Worm (Caenorhabditis elegans) whole organism, young adult: ENCODE results near the gene vps-60.
"Not testable (repeated sequence)": the region's sequence is repeated elsewhere in the genome, so short reads cannot be mapped to it uniquely, and the experiment has no call there.

ENCODE experiments used
- akir-1 ChIP-seq: fragments of 200-800 bp; sonication (Bioruptor generic); optimal IDR thresholded peaks from 2 replicates; lab custom pipeline; 2018; ENCODE audit warnings: mild to moderate bottlenecking, missing genetic modification characterization, moderate library complexity, missing compliant biosample characterization
- ccch-3 ChIP-seq: fragments of 200-800 bp; sonication (Bioruptor generic); optimal IDR thresholded peaks from 2 replicates; lab custom pipeline; 2018; ENCODE audit warnings: mild to moderate bottlenecking, missing genetic modification characterization, missing compliant biosample characterization
- cebp-1 ChIP-seq, 2 experiments: fragments of 200-800 bp in 1 of 2; sonication (Bioruptor generic) in 1 of 2; sonication (generic microtip) in 1 of 2; IDR thresholded peaks in 1 of 2; optimal IDR thresholded peaks in 1 of 2; 2 replicates each; pipeline versions ENCODE4 v1.3.6 to Lab custom; 2017 to 2022; ENCODE audit warnings: missing compliant biosample characterization in 2 of 2, missing genetic modification characterization in 2 of 2, mild to moderate bottlenecking in 1 of 2, missing genetic modification reagents in 1 of 2, moderate library complexity in 1 of 2
- die-1 ChIP-seq: sonication (generic microtip); optimal IDR thresholded peaks from 2 replicates; lab custom pipeline; 2016; ENCODE audit warnings: missing genotype, mild to moderate bottlenecking, missing genetic modification characterization, missing compliant biosample characterization
- efl-1 ChIP-seq: fragments of 150-350 bp; optimal IDR thresholded peaks from 2 replicates; lab custom pipeline; 2014; ENCODE audit warnings: missing biosample characterization, missing genetic modification reagents, missing genetic modification characterization
- hsf-1 ChIP-seq: fragments of 200-800 bp; sonication (Bioruptor generic); IDR thresholded peaks from 2 replicates; pipeline ENCODE4 v1.3.6; 2022; ENCODE audit warnings: missing genetic modification reagents, missing genetic modification characterization, missing compliant biosample characterization
- nfya-1 ChIP-seq: sonication (generic microtip); optimal IDR thresholded peaks from 2 replicates; lab custom pipeline; 2017; ENCODE audit warnings: antibody characterized with exemption, missing compliant biosample characterization, missing genetic modification characterization, borderline replicate concordance; ENCODE audit not compliant: insufficient read depth
- repo-1 ChIP-seq: sonication (generic microtip); optimal IDR thresholded peaks from 2 replicates; lab custom pipeline; 2017; ENCODE audit warnings: mild to moderate bottlenecking, missing genetic modification characterization, missing compliant biosample characterization
- unc-62 ChIP-seq: fragments of 150-350 bp; optimal IDR thresholded peaks from 2 replicates; lab custom pipeline; 2014; ENCODE audit warnings: missing biosample characterization, missing genetic modification reagents, missing genetic modification characterization

ce11 chrV:8574762-8575161 lies 31.2 kb downstream of the vps-60 start, which contains the start of gene F25G6.1:
- not testable (repeated sequence) for TF ChIP-seq cebp-1 (GFP tag; IDR thresholded peaks at IDR 0.05; lab: Robert Waterston, UW); cebp-1 (tag; optimal IDR thresholded peaks at IDR 0.05; lab: Kevin White, UChicago); ccch-3; repo-1 (tag; lab: Kevin White, UChicago); akir-1 (GFP tag; lab: Kevin White, UChicago); nfya-1; efl-1 (GFP tag; lab: Kevin White, UChicago); die-1 (tag; lab: Kevin White, UChicago); hsf-1; unc-62 (GFP tag; lab: Kevin White, UChicago)
